Fruit fly (Drosophila melanogaster): Measurements from ENCODE around the gene tey.

tey gene

dm6 chr3L:19636821-19637460 is 27.0 kb downstream of the tey start (continued):
- TF ChIP-seq chm (GFP tag; IDR thresholded peaks at IDR 0.05) = no peak
- TF ChIP-seq CG4328 (GFP tag; optimal IDR thresholded peaks at IDR 0.05) = no peak
- TF ChIP-seq CG3995 (GFP tag; optimal IDR thresholded peaks at IDR 0.05) = no peak
- no peak for TF ChIP-seq CG3838 (GFP tag; optimal IDR thresholded peaks at IDR 0.05)
- no peak for TF ChIP-seq CG12071 (GFP tag; optimal IDR thresholded peaks at IDR 0.05)
- no peak for TF ChIP-seq CG12769 (tag; optimal IDR thresholded peaks at IDR 0.05)
- no peak for TF ChIP-seq Hr51 (GFP tag; optimal IDR thresholded peaks at IDR 0.05)
- no peak for TF ChIP-seq CG3163 (GFP tag; optimal IDR thresholded peaks at IDR 0.05)
- TF ChIP-seq ind (GFP tag; optimal IDR thresholded peaks at IDR 0.05) = no peak
- TF ChIP-seq CG6254 (GFP tag; optimal IDR thresholded peaks at IDR 0.05) = peak; percentile 43
- no peak for TF ChIP-seq crc (GFP tag; optimal IDR thresholded peaks at IDR 0.05)
- TF ChIP-seq Meics (GFP tag; optimal IDR thresholded peaks at IDR 0.05) = no peak
- TF ChIP-seq lbe (GFP tag; optimal IDR thresholded peaks at IDR 0.05) = no peak
- peak in 1 of 2 experiments; percentile 30 for TF ChIP-seq Eip74EF (GFP tag; optimal IDR thresholded peaks at IDR 0.05)
- no peak for TF ChIP-seq Antp (GFP tag; optimal IDR thresholded peaks at IDR 0.05)
- no peak for TF ChIP-seq gcm2 (GFP tag; optimal IDR thresholded peaks at IDR 0.05)
- TF ChIP-seq CG11085 (GFP tag; IDR thresholded peaks at IDR 0.05) = no peak
- no peak for TF ChIP-seq CG10366 (GFP tag; IDR thresholded peaks at IDR 0.05)
- peak; percentile 43 for TF ChIP-seq CG1233 (GFP tag; optimal IDR thresholded peaks at IDR 0.05)
- no peak for TF ChIP-seq stc (GFP tag; IDR thresholded peaks at IDR 0.05)
- TF ChIP-seq Jarid2 (GFP tag; optimal IDR thresholded peaks at IDR 0.05) = no peak
- no peak for TF ChIP-seq mirr (GFP tag; optimal IDR thresholded peaks at IDR 0.05)
- TF ChIP-seq da (GFP tag; optimal IDR thresholded peaks at IDR 0.05) = no peak
- no peak for TF ChIP-seq CG43689 (GFP tag; IDR thresholded peaks at IDR 0.05)
- no peak for TF ChIP-seq vnd (GFP tag; IDR thresholded peaks at IDR 0.05; ENCODE audit: partially characterized antibody)
- TF ChIP-seq abd-A (tag; optimal IDR thresholded peaks at IDR 0.05) = no peak
- TF ChIP-seq CG8290 (GFP tag; optimal IDR thresholded peaks at IDR 0.05) = peak; percentile 61
- peak in 1 of 2 experiments; percentile 56 for TF ChIP-seq CG8290 (tag; optimal IDR thresholded peaks at IDR 0.05)
- TF ChIP-seq Dref (GFP tag; IDR thresholded peaks at IDR 0.05) = no peak
- TF ChIP-seq Dp (GFP tag; optimal IDR thresholded peaks at IDR 0.05) = no peak
- TF ChIP-seq Side (GFP tag; optimal IDR thresholded peaks at IDR 0.05) = no peak
- TF ChIP-seq Hsf (GFP tag; optimal IDR thresholded peaks at IDR 0.05) = peak; percentile 41
- no peak for TF ChIP-seq CG6765 (GFP tag; optimal IDR thresholded peaks at IDR 0.05)
- TF ChIP-seq CG10654 (GFP tag; optimal IDR thresholded peaks at IDR 0.05) = no peak
- TF ChIP-seq her (GFP tag; optimal IDR thresholded peaks at IDR 0.05) = no peak
- TF ChIP-seq CG6854 (GFP tag; optimal IDR thresholded peaks at IDR 0.05) = no peak
- peak in 1 of 2 experiments; percentile 30 for TF ChIP-seq Pdp1 (GFP tag; optimal IDR thresholded peaks at IDR 0.05)
- peak; percentile 79 for TF ChIP-seq CG13775 (GFP tag; optimal IDR thresholded peaks at IDR 0.05)
- TF ChIP-seq hkb (optimal IDR thresholded peaks at IDR 0.05) = no peak
- TF ChIP-seq hkb (GFP tag; IDR thresholded peaks at IDR 0.05) = no peak
- TF ChIP-seq CG2120 (GFP tag; optimal IDR thresholded peaks at IDR 0.05) = no peak
- TF ChIP-seq NfI (GFP tag; optimal IDR thresholded peaks at IDR 0.05) = no peak
- no peak for TF ChIP-seq chinmo (GFP tag; IDR thresholded peaks at IDR 0.05; ENCODE audit: partially characterized antibody)
- TF ChIP-seq lov (optimal IDR thresholded peaks at IDR 0.05) = no peak
- no peak for TF ChIP-seq lov (GFP tag; IDR thresholded peaks at IDR 0.05)
- TF ChIP-seq CG9609 (GFP tag; optimal IDR thresholded peaks at IDR 0.05) = no peak
- TF ChIP-seq grn (GFP tag; optimal IDR thresholded peaks at IDR 0.05) = peak; percentile 35
- TF ChIP-seq cg (GFP tag; optimal IDR thresholded peaks at IDR 0.05) = no peak
- TF ChIP-seq CG14710 (tag; optimal IDR thresholded peaks at IDR 0.05) = peak; percentile 90
- no peak for TF ChIP-seq E2f2 (GFP tag; IDR thresholded peaks at IDR 0.05)
- no peak for TF ChIP-seq CG3065 (GFP tag; optimal IDR thresholded peaks at IDR 0.05)
